Worm (Caenorhabditis elegans) whole organism, L3 larva: ENCODE measurements around the gene Y71H2B.11.

Experiments
- daf-12 ChIP-seq: fragments of 150-350 bp; optimal IDR thresholded peaks from 2 replicates; lab custom pipeline; 2014; ENCODE audit warnings: missing biosample characterization, missing genetic modification reagents, missing genetic modification characterization
- fos-1 ChIP-seq: fragments of 150-350 bp; optimal IDR thresholded peaks from 2 replicates; lab custom pipeline; 2014; ENCODE audit warnings: missing biosample characterization, missing genetic modification characterization
- hmg-11 ChIP-seq: sonication (generic microtip); optimal IDR thresholded peaks from 2 replicates; lab custom pipeline; 2016; ENCODE audit warnings: missing genetic modification characterization, missing compliant biosample characterization
- mdl-1 ChIP-seq: fragments of 150-350 bp; optimal IDR thresholded peaks from 2 replicates; lab custom pipeline; 2014; ENCODE audit warnings: missing biosample characterization, missing genetic modification characterization
- nhr-11 ChIP-seq: fragments of 150-350 bp; optimal IDR thresholded peaks from 2 replicates; lab custom pipeline; 2014; ENCODE audit warnings: missing biosample characterization, missing genetic modification characterization
- nhr-25 ChIP-seq: sonication (generic microtip); optimal IDR thresholded peaks from 2 replicates; lab custom pipeline; 2017; ENCODE audit warnings: missing biosample characterization, missing genetic modification characterization

- TF ChIP-seq fos-1 (tag; lab: Kevin White, UChicago) (no peak), daf-12 (tag; lab: Kevin White, UChicago) (no peak), mdl-1 (no peak), nhr-25 (tag; lab: Kevin White, UChicago) (no peak), hmg-11 (tag; lab: Kevin White, UChicago) (no peak), nhr-11 (tag; lab: Kevin White, UChicago) (no peak)
These were observed 17.6 kb upstream of the Y71H2B.11 start, which contains the start of gene gpa-17 for ce11 chrIII:2586193-2586592.
